Fruit fly (Drosophila melanogaster): ENCODE data around the gene SPE.

Gene SPE

DNA sequence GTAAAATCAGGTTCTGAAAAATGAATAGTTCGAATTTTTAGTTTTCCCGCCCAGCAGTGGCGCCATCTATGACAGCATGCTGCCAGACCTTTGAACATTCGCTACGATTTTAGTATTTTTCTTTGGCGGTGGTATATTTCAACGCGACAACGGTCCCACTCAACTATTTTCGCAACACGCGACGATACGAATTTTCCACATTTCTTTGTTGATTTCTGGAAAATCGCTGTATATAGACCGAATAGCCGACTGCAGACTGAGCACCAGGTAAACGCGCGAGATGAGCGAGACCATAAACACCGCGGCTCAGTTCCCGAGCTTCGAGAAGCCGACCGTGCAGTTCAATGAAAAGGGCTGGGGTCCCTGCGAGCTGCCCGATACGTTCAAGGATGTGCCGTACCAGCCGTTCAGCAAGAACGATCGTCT, 6.1 kb upstream of the SPE start, which contains the start of gene eIF3d1 (continued):
- TF ChIP-seq CG17186 (GFP tag; optimal IDR thresholded peaks at IDR 0.05) (peak; percentile 31), Mad (GFP tag; optimal IDR thresholded peaks at IDR 0.05) (peak; percentile 54), Xbp1 (GFP tag; optimal IDR thresholded peaks at IDR 0.05) (peak; percentile 55), tx (GFP tag; optimal IDR thresholded peaks at IDR 0.05) (no peak), CG13287 (GFP tag; IDR thresholded peaks at IDR 0.05; ENCODE audit: partially characterized antibody) (peak; percentile 37; the same call in 1 of the 2 replicates), B-H1 (GFP tag; IDR thresholded peaks at IDR 0.05) (no peak), lilli (GFP tag; optimal IDR thresholded peaks at IDR 0.05) (peak; percentile 29), CG4328 (GFP tag; optimal IDR thresholded peaks at IDR 0.05) (no peak), trem (tag; optimal IDR thresholded peaks at IDR 0.05) (peak; percentile 74), YL-1 (GFP tag; optimal IDR thresholded peaks at IDR 0.05) (peak; percentile 90), CG14710 (tag; optimal IDR thresholded peaks at IDR 0.05) (peak; percentile 69), cg (GFP tag; optimal IDR thresholded peaks at IDR 0.05) (no peak), Hsf (GFP tag; optimal IDR thresholded peaks at IDR 0.05) (peak; percentile 49), CG2116 (GFP tag; optimal IDR thresholded peaks at IDR 0.05) (peak; percentile 51), knrl (GFP tag; IDR thresholded peaks at IDR 0.05; ENCODE audit: partially characterized antibody) (peak; percentile 32; the same call in 1 of the 3 replicates), Med (GFP tag) (peak; percentile 92), toy (GFP tag; IDR thresholded peaks at IDR 0.05) (no peak), mam (GFP tag; optimal IDR thresholded peaks at IDR 0.05) (peak; percentile 18), CG17829 (tag; optimal IDR thresholded peaks at IDR 0.05) (peak; percentile 26), fu2 (GFP tag; optimal IDR thresholded peaks at IDR 0.05) (peak; percentile 23), nmo (GFP tag; optimal IDR thresholded peaks at IDR 0.05) (peak; percentile 46), CG8765 (GFP tag; IDR thresholded peaks at IDR 0.05) (0 out of 2 replicates have a peak, but pooled peaks have one; percentile 27), Rfx (GFP tag; IDR thresholded peaks at IDR 0.05) (peak; percentile 50; the same call in 1 of the 2 replicates), E2f1 (GFP tag; IDR thresholded peaks at IDR 0.05) (peak; percentile 52; the same call in 1 of the 2 replicates), Vsx1 (GFP tag; optimal IDR thresholded peaks at IDR 0.05) (no peak), CG14441 (GFP tag; IDR thresholded peaks at IDR 0.05) (peak; percentile 17; the same call in 1 of the 2 replicates), chm (GFP tag; IDR thresholded peaks at IDR 0.05) (0 out of 2 replicates have a peak, but pooled peaks have one; percentile 37), dpn (GFP tag; optimal IDR thresholded peaks at IDR 0.05) (peak in 1 of 2 experiments; percentile 35), CG12155 (GFP tag; optimal IDR thresholded peaks at IDR 0.05) (peak; percentile 44), Ptx1 (GFP tag; IDR thresholded peaks at IDR 0.05) (0 out of 2 replicates have a peak, but pooled peaks have one; percentile 17), CHES-1-like (GFP tag; optimal IDR thresholded peaks at IDR 0.05) (peak; percentile 64), Asciz (GFP tag; optimal IDR thresholded peaks at IDR 0.05) (no peak), CG30403 (GFP tag; optimal IDR thresholded peaks at IDR 0.05) (peak; percentile 20), phol (tag; optimal IDR thresholded peaks at IDR 0.05) (peak; percentile 57), ATbp (GFP tag; optimal IDR thresholded peaks at IDR 0.05) (no peak), lbe (GFP tag; optimal IDR thresholded peaks at IDR 0.05) (no peak), Scr (GFP tag; IDR thresholded peaks at IDR 0.05; ENCODE audit: partially characterized antibody) (peak; percentile 25), gfzf (GFP tag; optimal IDR thresholded peaks at IDR 0.05) (peak; percentile 89)

DNA sequence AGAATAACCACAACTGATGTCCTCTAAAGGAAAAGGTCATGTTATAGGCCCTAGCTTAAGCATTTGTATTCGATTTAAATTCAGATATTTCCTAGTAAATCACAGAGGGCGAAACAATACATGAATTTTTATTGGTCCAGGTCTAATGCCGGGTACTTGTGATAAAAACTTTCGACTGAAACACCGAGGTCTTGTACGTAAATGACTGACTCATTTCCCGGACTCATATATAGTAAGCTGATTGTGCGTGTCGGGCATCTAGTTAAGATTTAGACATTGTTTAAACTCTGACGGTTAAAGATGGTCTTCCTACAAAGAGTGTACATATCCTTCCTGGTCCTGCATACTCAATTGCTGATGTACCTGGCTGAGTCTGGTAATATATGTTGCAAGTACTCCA, 3.9 kb upstream of the SPE start, which contains the start of gene CG16710:
Gene CG16710 (plus strand): TSS at position 301 of the 400 bp plus-strand sequence.
- TF ChIP-seq CG14050 (GFP tag; IDR thresholded peaks at IDR 0.05) (no peak), CG13296 (GFP tag; optimal IDR thresholded peaks at IDR 0.05) (no peak), HLH3B (GFP tag; IDR thresholded peaks at IDR 0.05) (no peak)
